Worm (Caenorhabditis elegans) whole organism, late embryonic: ENCODE results near the gene Y62H9A.3.
A peak's percentile ranks its signal among the peaks of the same experiment; 100 is the strongest.

Experiments
- C08G9.2 ChIP-seq: sonication (generic microtip); optimal IDR thresholded peaks from 2 replicates; lab custom pipeline; 2016; ENCODE audit warnings: mild to moderate bottlenecking, missing genetic modification characterization, moderate library complexity, missing compliant biosample characterization
- C38D4.7 ChIP-seq: fragments of 200-800 bp; sonication (Bioruptor generic); optimal IDR thresholded peaks from 2 replicates; lab custom pipeline; 2018; ENCODE audit warnings: mild to moderate bottlenecking, missing genetic modification characterization, moderate library complexity, missing compliant biosample characterization
- F13H6.1 ChIP-seq: sonication (generic microtip); optimal IDR thresholded peaks from 2 replicates; lab custom pipeline; 2016; ENCODE audit warnings: missing genetic modification characterization, missing compliant biosample characterization
- K02D7.2 ChIP-seq: sonication (generic microtip); optimal IDR thresholded peaks from 2 replicates; lab custom pipeline; 2017; ENCODE audit warnings: mild to moderate bottlenecking, missing genetic modification characterization, missing compliant biosample characterization
- K09A11.1 ChIP-seq: sonication (generic microtip); optimal IDR thresholded peaks from 2 replicates; lab custom pipeline; 2017; ENCODE audit warnings: antibody characterized with exemption, mild to moderate bottlenecking, missing genetic modification characterization, missing compliant biosample characterization; ENCODE audit not compliant: insufficient read depth
- T23F11.4 ChIP-seq: fragments of 200-800 bp; sonication (Bioruptor generic); optimal IDR thresholded peaks from 2 replicates; lab custom pipeline; 2018; ENCODE audit warnings: mild to moderate bottlenecking, missing genetic modification characterization, missing compliant biosample characterization
- Y22D7AL.16 ChIP-seq: sonication (generic microtip); optimal IDR thresholded peaks from 2 replicates; lab custom pipeline; 2016; ENCODE audit warnings: missing genetic modification characterization, missing compliant biosample characterization
- ama-1 ChIP-seq: fragments of 150-350 bp; optimal IDR thresholded peaks from 2 replicates; lab custom pipeline; 2014
- ceh-2 ChIP-seq: sonication (generic microtip); optimal IDR thresholded peaks from 2 replicates; lab custom pipeline; 2016; ENCODE audit warnings: missing genotype, missing genetic modification characterization, missing compliant biosample characterization
- ceh-22 ChIP-seq: sonication (generic microtip); optimal IDR thresholded peaks from 2 replicates; lab custom pipeline; 2017; ENCODE audit warnings: missing biosample characterization, missing genetic modification characterization
- ceh-24 ChIP-seq: sonication (generic microtip); optimal IDR thresholded peaks from 2 replicates; lab custom pipeline; 2016; ENCODE audit warnings: mild to moderate bottlenecking, missing genetic modification characterization, missing compliant biosample characterization
- ceh-30 ChIP-seq: fragments of 150-350 bp; optimal IDR thresholded peaks from 2 replicates; lab custom pipeline; 2014; ENCODE audit warnings: missing biosample characterization, missing genetic modification characterization
- ceh-31 ChIP-seq: sonication (generic microtip); optimal IDR thresholded peaks from 2 replicates; lab custom pipeline; 2016; ENCODE audit warnings: missing genetic modification characterization, missing compliant biosample characterization
- ceh-45 ChIP-seq: fragments of 200-800 bp; sonication (Bioruptor generic); IDR thresholded peaks from 2 replicates; pipeline ENCODE4 v1.3.6; 2022; ENCODE audit warnings: missing genetic modification reagents, missing genetic modification characterization, missing compliant biosample characterization
- ceh-9 ChIP-seq: sonication (generic microtip); optimal IDR thresholded peaks from 2 replicates; lab custom pipeline; 2016; ENCODE audit warnings: mild to moderate bottlenecking, missing genetic modification characterization, inconsistent platforms, missing compliant biosample characterization
- dve-1 ChIP-seq: sonication (generic microtip); optimal IDR thresholded peaks from 2 replicates; lab custom pipeline; 2017; ENCODE audit warnings: antibody characterized with exemption, mild to moderate bottlenecking, missing genetic modification characterization, missing compliant biosample characterization
- eyg-1 ChIP-seq: sonication (generic microtip); optimal IDR thresholded peaks from 2 replicates; lab custom pipeline; 2016; ENCODE audit warnings: missing genotype, missing genetic modification characterization, missing compliant biosample characterization
- fkh-10 ChIP-seq: fragments of 150-350 bp; optimal IDR thresholded peaks from 2 replicates; lab custom pipeline; 2014; ENCODE audit warnings: missing biosample characterization, missing genetic modification reagents, missing genetic modification characterization
- fkh-6 ChIP-seq: sonication (generic microtip); optimal IDR thresholded peaks from 2 replicates; lab custom pipeline; 2016; ENCODE audit warnings: missing genetic modification characterization, missing compliant biosample characterization
- hlh-13 ChIP-seq: fragments of 200-800 bp; sonication (Bioruptor generic); optimal IDR thresholded peaks from 2 replicates; lab custom pipeline; 2018; ENCODE audit warnings: mild to moderate bottlenecking, missing genetic modification characterization, missing compliant biosample characterization
- hlh-15 ChIP-seq: sonication (generic microtip); optimal IDR thresholded peaks from 2 replicates; lab custom pipeline; 2016; ENCODE audit warnings: missing genetic modification characterization, missing compliant biosample characterization
- hlh-6 ChIP-seq: sonication (generic microtip); optimal IDR thresholded peaks from 2 replicates; lab custom pipeline; 2016; ENCODE audit warnings: missing genotype, missing genetic modification characterization, missing compliant biosample characterization
- lim-6 ChIP-seq: sonication (generic microtip); optimal IDR thresholded peaks from 2 replicates; lab custom pipeline; 2016; ENCODE audit warnings: missing genetic modification characterization, missing compliant biosample characterization
- lin-11 ChIP-seq: fragments of 200-800 bp; sonication (Bioruptor generic); optimal IDR thresholded peaks from 2 replicates; lab custom pipeline; 2018; ENCODE audit warnings: mild to moderate bottlenecking, missing genetic modification characterization, missing compliant biosample characterization
- madf-2 ChIP-seq: sonication (generic microtip); optimal IDR thresholded peaks from 2 replicates; lab custom pipeline; 2017; ENCODE audit warnings: missing genetic modification characterization, missing compliant biosample characterization
- nhr-11 ChIP-seq: fragments of 150-350 bp; optimal IDR thresholded peaks from 2 replicates; lab custom pipeline; 2014; ENCODE audit warnings: missing biosample characterization, missing genetic modification characterization
- nhr-232 ChIP-seq: sonication (generic microtip); optimal IDR thresholded peaks from 2 replicates; lab custom pipeline; 2016; ENCODE audit warnings: missing genetic modification characterization, missing compliant biosample characterization
- odd-2 ChIP-seq: sonication (generic microtip); optimal IDR thresholded peaks from 2 replicates; lab custom pipeline; 2017; ENCODE audit warnings: antibody characterized with exemption, mild to moderate bottlenecking, missing genetic modification characterization, missing compliant biosample characterization
- pag-3 ChIP-seq: sonication (generic microtip); optimal IDR thresholded peaks from 2 replicates; lab custom pipeline; 2016; ENCODE audit warnings: missing compliant biosample characterization, missing genetic modification characterization, borderline replicate concordance
- pax-1 ChIP-seq: fragments of 150-350 bp; optimal IDR thresholded peaks from 2 replicates; lab custom pipeline; 2014; ENCODE audit warnings: missing biosample characterization, missing genetic modification characterization
- pha-2 ChIP-seq: sonication (generic microtip); optimal IDR thresholded peaks from 2 replicates; lab custom pipeline; 2017; ENCODE audit warnings: mild to moderate bottlenecking, missing genetic modification characterization, missing compliant biosample characterization
- pros-1 ChIP-seq: fragments of 150-350 bp; optimal IDR thresholded peaks from 2 replicates; lab custom pipeline; 2014; ENCODE audit warnings: missing biosample characterization, missing genetic modification reagents, missing genetic modification characterization
- ref-2 ChIP-seq: sonication (generic microtip); optimal IDR thresholded peaks from 2 replicates; lab custom pipeline; 2016; ENCODE audit warnings: missing genetic modification characterization, missing compliant biosample characterization
- sdc-2 ChIP-seq: sonication (generic microtip); optimal IDR thresholded peaks from 2 replicates; lab custom pipeline; 2016; ENCODE audit warnings: missing genotype, missing genetic modification characterization, missing compliant biosample characterization
- sox-2 ChIP-seq: fragments of 200-800 bp; sonication (Bioruptor generic); IDR thresholded peaks from 2 replicates; pipeline ENCODE4 v1.3.6; 2022; ENCODE audit warnings: missing genetic modification reagents, missing genetic modification characterization, missing compliant biosample characterization
- syd-9 ChIP-seq: sonication (generic microtip); optimal IDR thresholded peaks from 2 replicates; lab custom pipeline; 2016; ENCODE audit warnings: mild to moderate bottlenecking, missing genetic modification characterization, moderate library complexity, missing compliant biosample characterization
- tbx-2 ChIP-seq: sonication (generic microtip); optimal IDR thresholded peaks from 2 replicates; lab custom pipeline; 2016; ENCODE audit warnings: missing genetic modification characterization, missing compliant biosample characterization
- tbx-7 ChIP-seq: sonication (generic microtip); optimal IDR thresholded peaks from 2 replicates; lab custom pipeline; 2016; ENCODE audit warnings: missing genotype, missing genetic modification characterization, missing compliant biosample characterization
- unc-42 ChIP-seq: sonication (generic microtip); optimal IDR thresholded peaks from 2 replicates; lab custom pipeline; 2016; ENCODE audit warnings: missing genotype, missing genetic modification characterization, missing compliant biosample characterization
- unc-86 ChIP-seq: sonication (generic microtip); optimal IDR thresholded peaks from 2 replicates; lab custom pipeline; 2016; ENCODE audit warnings: missing genetic modification characterization, missing compliant biosample characterization
- zip-5 ChIP-seq: sonication (generic microtip); optimal IDR thresholded peaks from 2 replicates; lab custom pipeline; 2016; ENCODE audit warnings: missing genetic modification characterization, missing compliant biosample characterization

The Y62H9A.3 gene

ce11 chrX:11906626-11907025 is 26.9 kb upstream of the Y62H9A.3 start:
- TF ChIP-seq pax-1 (tag; lab: Kevin White, UChicago) (no peak), ceh-2 (tag; lab: Kevin White, UChicago) (no peak), ceh-22 (tag; lab: Kevin White, UChicago) (no peak), T23F11.4 (GFP tag; lab: Kevin White, UChicago) (no peak), ceh-45 (GFP tag; lab: Robert Waterston, UW) (no peak), K09A11.1 (tag; lab: Kevin White, UChicago) (no peak), lin-11 (tag; lab: Kevin White, UChicago) (no peak), C38D4.7 (GFP tag; lab: Kevin White, UChicago) (no peak), F13H6.1 (no peak), unc-86 (tag; lab: Kevin White, UChicago) (no peak), Y22D7AL.16 (tag; lab: Kevin White, UChicago) (no peak), pag-3 (tag; lab: Kevin White, UChicago) (no peak), hlh-13 (GFP tag; lab: Kevin White, UChicago) (no peak)

DNA sequence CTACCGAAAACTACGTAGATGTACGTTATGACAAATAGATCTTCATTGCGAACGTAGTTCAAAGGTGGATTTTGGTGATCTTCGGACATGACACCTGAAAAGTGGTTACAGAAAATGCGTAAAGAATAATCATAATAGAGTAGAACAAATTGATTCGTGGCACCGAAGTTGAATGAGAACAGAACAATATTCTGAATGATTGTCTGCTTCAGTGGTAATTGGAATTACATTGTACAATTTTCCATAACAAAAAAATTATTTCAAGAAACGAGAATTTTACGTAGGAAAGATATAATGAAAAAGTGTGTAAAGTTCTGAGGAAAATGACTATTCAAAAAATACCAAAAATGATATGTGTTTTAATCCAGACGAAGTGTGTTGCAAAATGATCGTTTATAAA is 22.9 kb upstream of the Y62H9A.3 start, which contains the start of gene Y62H9A.10:
Y62H9A.10 (minus strand) TSS at position 101 of the 400 bp plus-strand sequence.
- no peak for TF ChIP-seq pha-2 (tag; lab: Kevin White, UChicago)
- TF ChIP-seq syd-9 (tag; lab: Kevin White, UChicago): no peak
- no peak for TF ChIP-seq T23F11.4 (GFP tag; lab: Kevin White, UChicago)
- TF ChIP-seq eyg-1 (tag; lab: Kevin White, UChicago): no peak
- no peak for TF ChIP-seq ceh-24
- TF ChIP-seq tbx-7 (tag; lab: Kevin White, UChicago): no peak
- no peak for TF ChIP-seq sox-2
- TF ChIP-seq C38D4.7 (GFP tag; lab: Kevin White, UChicago): no peak
- TF ChIP-seq ceh-30: no peak
- TF ChIP-seq fkh-10 (GFP tag; lab: Kevin White, UChicago): no peak
- no peak for TF ChIP-seq tbx-2 (tag; lab: Kevin White, UChicago)
- TF ChIP-seq ceh-9 (tag; lab: Kevin White, UChicago): no peak
- no peak for TF ChIP-seq pros-1 (tag; lab: Kevin White, UChicago)
- no peak for TF ChIP-seq ceh-22 (tag; lab: Kevin White, UChicago)
- TF ChIP-seq zip-5: no peak
- no peak for TF ChIP-seq K02D7.2
- TF ChIP-seq lim-6 (tag; lab: Kevin White, UChicago): no peak
- no peak for TF ChIP-seq madf-2 (tag; lab: Kevin White, UChicago)

DNA sequence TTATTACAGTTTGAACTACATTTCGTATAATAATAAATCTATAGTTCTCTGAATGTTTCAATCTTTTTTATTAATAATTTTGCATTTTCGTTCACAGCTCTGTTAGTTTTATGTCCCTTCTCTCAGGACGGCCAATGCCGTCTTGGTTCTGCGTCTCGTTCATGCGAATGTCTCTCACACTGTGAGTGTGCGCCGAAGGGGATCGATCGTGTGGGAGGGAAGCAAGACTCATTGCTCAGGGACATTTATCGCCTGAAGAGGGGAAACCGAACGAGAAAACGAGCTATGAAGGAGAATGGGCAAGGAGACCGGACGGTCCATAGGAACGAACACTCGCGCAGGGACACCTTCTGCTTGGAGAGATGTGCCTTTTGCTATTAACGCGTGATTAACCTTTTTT is 19.3 kb upstream of the Y62H9A.3 start:
- TF ChIP-seq tbx-7 (tag; lab: Kevin White, UChicago) (no peak), unc-42 (peak; percentile 28), ceh-31 (peak; percentile 46), sdc-2 (tag; lab: Kevin White, UChicago) (peak; percentile 97)

ce11 chrX:11898040-11898439 is 18.3 kb upstream of the Y62H9A.3 start, which contains the start of gene Y62H9A.9:
Y62H9A.9 (minus strand) TSS chrX:11898140.
- TF ChIP-seq fkh-6 (tag; lab: Kevin White, UChicago) (no peak), zip-5 (no peak), syd-9 (tag; lab: Kevin White, UChicago) (no peak), C08G9.2 (tag; lab: Kevin White, UChicago) (no peak), ceh-9 (tag; lab: Kevin White, UChicago) (no peak), fkh-10 (GFP tag; lab: Kevin White, UChicago) (no peak), sox-2 (no peak), ref-2 (tag; lab: Kevin White, UChicago) (no peak), hlh-6 (no peak), ama-1 (lab: Kevin White, UChicago) (no peak), ceh-22 (tag; lab: Kevin White, UChicago) (no peak), T23F11.4 (GFP tag; lab: Kevin White, UChicago) (no peak), Y22D7AL.16 (tag; lab: Kevin White, UChicago) (no peak), nhr-11 (no peak), dve-1 (no peak), odd-2 (tag; lab: Kevin White, UChicago) (no peak), nhr-232 (tag; lab: Kevin White, UChicago) (no peak), hlh-15 (tag; lab: Kevin White, UChicago) (no peak)
